Fruit fly (Drosophila melanogaster): ENCODE results near the gene CG6005.

dm6 chr3R:18980863-18981536 lies 42.8 kb downstream of the CG6005 start, which contains the start of the genes dnk and Smu1:
- TF ChIP-seq Hr4 (GFP tag; optimal IDR thresholded peaks at IDR 0.05) (peak; percentile 5), dsx (GFP tag; optimal IDR thresholded peaks at IDR 0.05; ENCODE audit: poor library complexity, severe bottlenecking) (no peak), CG11762 (GFP tag; optimal IDR thresholded peaks at IDR 0.05; ENCODE audit: insufficient read depth) (no peak), OdsH (GFP tag; optimal IDR thresholded peaks at IDR 0.05) (no peak), Lpt (GFP tag; optimal IDR thresholded peaks at IDR 0.05) (no peak), Hr39 (GFP tag; optimal IDR thresholded peaks at IDR 0.05) (no peak), fd85E (GFP tag; optimal IDR thresholded peaks at IDR 0.05) (no peak), svp (GFP tag) (peak; percentile 32), Sox102F (GFP tag; optimal IDR thresholded peaks at IDR 0.05) (no peak), Eip78C (GFP tag) (no peak)
